Fruit fly (Drosophila melanogaster): ENCODE measurements around the gene promL.

promL gene

DNA sequence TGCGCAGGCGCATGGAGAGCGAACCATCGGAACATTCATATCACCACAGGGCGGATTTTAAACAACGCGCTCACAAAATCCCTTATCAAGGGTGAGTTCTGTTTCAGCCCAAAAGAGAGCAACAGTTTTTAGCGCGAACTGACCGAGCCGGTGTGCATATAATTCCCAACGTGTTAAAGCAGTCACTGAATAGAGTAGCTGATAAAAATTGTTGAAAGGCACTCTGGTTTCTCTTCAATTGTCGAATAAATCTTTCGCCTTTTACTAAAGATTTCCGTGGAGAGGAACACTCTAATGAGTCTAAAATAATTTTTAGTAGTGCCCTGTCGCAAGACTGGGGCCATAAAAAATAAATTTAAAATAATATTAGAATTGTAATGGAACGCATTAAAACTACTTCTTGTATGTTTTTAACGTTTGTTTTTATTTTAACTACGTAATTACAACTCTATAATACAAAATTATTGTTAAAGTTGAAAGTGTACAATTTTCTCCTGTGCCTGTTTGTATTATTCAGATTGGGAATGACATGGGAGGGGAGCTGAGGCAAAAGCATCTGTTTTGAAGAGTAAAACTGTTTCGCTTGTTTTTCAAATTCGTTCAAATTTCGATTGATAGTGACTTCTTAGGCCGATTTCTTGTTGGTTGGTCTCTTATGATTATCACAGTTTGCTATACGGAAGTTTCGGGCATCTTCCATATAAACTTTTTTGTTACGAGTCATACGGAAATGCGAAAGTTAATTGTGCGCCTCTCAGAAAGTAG lies 36.8 kb downstream of the promL start (continued):
- TF ChIP-seq ranshi (GFP tag; IDR thresholded peaks at IDR 0.05) (peak; percentile 16; the same call in 1 of the 2 replicates), CG32532 (GFP tag; IDR thresholded peaks at IDR 0.05) (peak; percentile 51; the same call in 1 of the 2 replicates), CG8281 (tag; optimal IDR thresholded peaks at IDR 0.05) (no peak), CG12299 (tag; optimal IDR thresholded peaks at IDR 0.05) (no peak), CG13775 (GFP tag; optimal IDR thresholded peaks at IDR 0.05) (no peak), cwo (GFP tag; optimal IDR thresholded peaks at IDR 0.05) (peak; percentile 24), Chrac-16 (GFP tag; optimal IDR thresholded peaks at IDR 0.05) (no peak), CG3163 (GFP tag; optimal IDR thresholded peaks at IDR 0.05) (peak; percentile 31), Sox100B (GFP tag; optimal IDR thresholded peaks at IDR 0.05) (no peak), Atf6 (GFP tag; IDR thresholded peaks at IDR 0.05) (peak; percentile 69), chm (GFP tag; IDR thresholded peaks at IDR 0.05) (peak; percentile 75), dmrt99B (tag; optimal IDR thresholded peaks at IDR 0.05) (no peak), CG3838 (GFP tag; optimal IDR thresholded peaks at IDR 0.05) (no peak), Atf-2 (GFP tag; optimal IDR thresholded peaks at IDR 0.05) (no peak), Jarid2 (GFP tag; optimal IDR thresholded peaks at IDR 0.05) (peak; percentile 67), Dp (GFP tag; optimal IDR thresholded peaks at IDR 0.05) (peak; percentile 92), gsb-n (tag; optimal IDR thresholded peaks at IDR 0.05) (peak; percentile 62), vnd (GFP tag; IDR thresholded peaks at IDR 0.05; ENCODE audit: partially characterized antibody) (no peak), CG2889 (GFP tag; IDR thresholded peaks at IDR 0.05) (0 out of 3 replicates have a peak, but pooled peaks have one; percentile 24), pho (GFP tag; optimal IDR thresholded peaks at IDR 0.05) (peak; percentile 16), Camta (GFP tag; optimal IDR thresholded peaks at IDR 0.05) (peak; percentile 59), Nf-YA (GFP tag; IDR thresholded peaks at IDR 0.05) (peak; percentile 69), mirr (GFP tag; optimal IDR thresholded peaks at IDR 0.05) (peak; percentile 37), dimm (GFP tag; IDR thresholded peaks at IDR 0.05) (no peak), kni (GFP tag; optimal IDR thresholded peaks at IDR 0.05) (peak; percentile 71), CG7357 (GFP tag; IDR thresholded peaks at IDR 0.05) (no peak), tll (GFP tag; optimal IDR thresholded peaks at IDR 0.05) (peak in 1 of 2 experiments; percentile 63), Hsf (GFP tag; optimal IDR thresholded peaks at IDR 0.05) (peak; percentile 39), CG14050 (GFP tag; IDR thresholded peaks at IDR 0.05) (no peak), CG15479 (GFP tag; optimal IDR thresholded peaks at IDR 0.05) (no peak), CG33213 (GFP tag; optimal IDR thresholded peaks at IDR 0.05) (peak; percentile 8), trem (tag; optimal IDR thresholded peaks at IDR 0.05) (peak; percentile 1), nom (GFP tag; optimal IDR thresholded peaks at IDR 0.05) (peak; percentile 18), aop (GFP tag; IDR thresholded peaks at IDR 0.05) (no peak), CG1602 (GFP tag; optimal IDR thresholded peaks at IDR 0.05) (peak; percentile 9), Doc2 (GFP tag; IDR thresholded peaks at IDR 0.05) (no peak), Atf3 (GFP tag; optimal IDR thresholded peaks at IDR 0.05) (peak; percentile 8), bbx (GFP tag; IDR thresholded peaks at IDR 0.05; ENCODE audit: partially characterized antibody) (peak; percentile 70; the same call in 1 of the 2 replicates), CG4282 (GFP tag; optimal IDR thresholded peaks at IDR 0.05) (no peak), CG9876 (GFP tag; optimal IDR thresholded peaks at IDR 0.05) (peak; percentile 9), her (GFP tag; optimal IDR thresholded peaks at IDR 0.05) (peak; percentile 57), CG12219 (GFP tag; optimal IDR thresholded peaks at IDR 0.05) (no peak), Gug (GFP tag; IDR thresholded peaks at IDR 0.05) (0 out of 4 replicates have a peak, but pooled peaks have one; percentile 33), caup (GFP tag; optimal IDR thresholded peaks at IDR 0.05; ENCODE audit: severe bottlenecking) (peak; percentile 49), Mes4 (GFP tag; optimal IDR thresholded peaks at IDR 0.05) (no peak), CG6683 (GFP tag; optimal IDR thresholded peaks at IDR 0.05) (no peak), CG1832 (GFP tag; optimal IDR thresholded peaks at IDR 0.05) (no peak), CG14860 (GFP tag; IDR thresholded peaks at IDR 0.05; ENCODE audit: partially characterized antibody) (no peak), sens-2 (GFP tag; IDR thresholded peaks at IDR 0.05) (peak; percentile 30; the same call in 1 of the 2 replicates)
